Worm (Caenorhabditis elegans) whole organism, late embryonic: ENCODE data around the gene F44E2.8.

ENCODE experiments used
- C38D4.7 ChIP-seq: fragments of 200-800 bp; sonication (Bioruptor generic); optimal IDR thresholded peaks from 2 replicates; lab custom pipeline; 2018; ENCODE audit warnings: mild to moderate bottlenecking, missing genetic modification characterization, moderate library complexity, missing compliant biosample characterization
- F13H6.1 ChIP-seq: sonication (generic microtip); optimal IDR thresholded peaks from 2 replicates; lab custom pipeline; 2016; ENCODE audit warnings: missing genetic modification characterization, missing compliant biosample characterization
- K09A11.1 ChIP-seq: sonication (generic microtip); optimal IDR thresholded peaks from 2 replicates; lab custom pipeline; 2017; ENCODE audit warnings: antibody characterized with exemption, mild to moderate bottlenecking, missing genetic modification characterization, missing compliant biosample characterization; ENCODE audit not compliant: insufficient read depth
- T23F11.4 ChIP-seq: fragments of 200-800 bp; sonication (Bioruptor generic); optimal IDR thresholded peaks from 2 replicates; lab custom pipeline; 2018; ENCODE audit warnings: mild to moderate bottlenecking, missing genetic modification characterization, missing compliant biosample characterization
- Y22D7AL.16 ChIP-seq: sonication (generic microtip); optimal IDR thresholded peaks from 2 replicates; lab custom pipeline; 2016; ENCODE audit warnings: missing genetic modification characterization, missing compliant biosample characterization
- ama-1 ChIP-seq: fragments of 150-350 bp; optimal IDR thresholded peaks from 2 replicates; lab custom pipeline; 2014
- ceh-14 ChIP-seq: sonication (generic microtip); optimal IDR thresholded peaks from 2 replicates; lab custom pipeline; 2016; ENCODE audit warnings: missing genotype, missing genetic modification characterization, missing compliant biosample characterization
- ceh-18 ChIP-seq: sonication (generic microtip); optimal IDR thresholded peaks from 2 replicates; lab custom pipeline; 2016; ENCODE audit warnings: missing genetic modification characterization, missing compliant biosample characterization
- ceh-19 ChIP-seq: fragments of 200-800 bp; sonication (Bioruptor generic); optimal IDR thresholded peaks from 2 replicates; lab custom pipeline; 2018; ENCODE audit warnings: mild to moderate bottlenecking, missing genetic modification characterization, missing compliant biosample characterization
- ceh-22 ChIP-seq: sonication (generic microtip); optimal IDR thresholded peaks from 2 replicates; lab custom pipeline; 2017; ENCODE audit warnings: missing biosample characterization, missing genetic modification characterization
- ceh-24 ChIP-seq: sonication (generic microtip); optimal IDR thresholded peaks from 2 replicates; lab custom pipeline; 2016; ENCODE audit warnings: mild to moderate bottlenecking, missing genetic modification characterization, missing compliant biosample characterization
- ceh-30 ChIP-seq: fragments of 150-350 bp; optimal IDR thresholded peaks from 2 replicates; lab custom pipeline; 2014; ENCODE audit warnings: missing biosample characterization, missing genetic modification characterization
- ceh-48 ChIP-seq: sonication (generic microtip); optimal IDR thresholded peaks from 2 replicates; lab custom pipeline; 2016; ENCODE audit warnings: missing genetic modification characterization, inconsistent platforms, missing compliant biosample characterization
- dve-1 ChIP-seq: sonication (generic microtip); optimal IDR thresholded peaks from 2 replicates; lab custom pipeline; 2017; ENCODE audit warnings: antibody characterized with exemption, mild to moderate bottlenecking, missing genetic modification characterization, missing compliant biosample characterization
- ets-4 ChIP-seq: sonication (generic microtip); optimal IDR thresholded peaks from 2 replicates; lab custom pipeline; 2016; ENCODE audit warnings: missing genetic modification characterization, missing compliant biosample characterization
- eyg-1 ChIP-seq: sonication (generic microtip); optimal IDR thresholded peaks from 2 replicates; lab custom pipeline; 2016; ENCODE audit warnings: missing genotype, missing genetic modification characterization, missing compliant biosample characterization
- fax-1 ChIP-seq: sonication (generic microtip); optimal IDR thresholded peaks from 2 replicates; lab custom pipeline; 2016; ENCODE audit warnings: missing genotype, missing genetic modification characterization, missing compliant biosample characterization
- fkh-10 ChIP-seq: fragments of 150-350 bp; optimal IDR thresholded peaks from 2 replicates; lab custom pipeline; 2014; ENCODE audit warnings: missing biosample characterization, missing genetic modification reagents, missing genetic modification characterization
- hlh-13 ChIP-seq: fragments of 200-800 bp; sonication (Bioruptor generic); optimal IDR thresholded peaks from 2 replicates; lab custom pipeline; 2018; ENCODE audit warnings: mild to moderate bottlenecking, missing genetic modification characterization, missing compliant biosample characterization
- hlh-30 ChIP-seq: sonication (generic microtip); optimal IDR thresholded peaks from 2 replicates; lab custom pipeline; 2017; ENCODE audit warnings: antibody characterized with exemption, missing genetic modification characterization, missing compliant biosample characterization; ENCODE audit not compliant: insufficient read depth
- hlh-8 ChIP-seq: sonication (generic microtip); optimal IDR thresholded peaks from 2 replicates; lab custom pipeline; 2016; ENCODE audit warnings: missing genotype, missing genetic modification characterization, missing compliant biosample characterization
- lim-6 ChIP-seq: sonication (generic microtip); optimal IDR thresholded peaks from 2 replicates; lab custom pipeline; 2016; ENCODE audit warnings: missing genetic modification characterization, missing compliant biosample characterization
- nhr-11 ChIP-seq: fragments of 150-350 bp; optimal IDR thresholded peaks from 2 replicates; lab custom pipeline; 2014; ENCODE audit warnings: missing biosample characterization, missing genetic modification characterization
- npax-4 ChIP-seq: sonication (generic microtip); optimal IDR thresholded peaks from 2 replicates; lab custom pipeline; 2016; ENCODE audit warnings: missing genetic modification characterization, missing compliant biosample characterization
- odd-2 ChIP-seq: sonication (generic microtip); optimal IDR thresholded peaks from 2 replicates; lab custom pipeline; 2017; ENCODE audit warnings: antibody characterized with exemption, mild to moderate bottlenecking, missing genetic modification characterization, missing compliant biosample characterization
- pat-9 ChIP-seq: fragments of 200-800 bp; sonication (Bioruptor generic); optimal IDR thresholded peaks from 2 replicates; lab custom pipeline; 2018; ENCODE audit warnings: mild to moderate bottlenecking, missing genetic modification characterization, moderate library complexity, missing compliant biosample characterization
- pha-4 ChIP-seq: fragments of 150-350 bp; optimal IDR thresholded peaks from 2 replicates; lab custom pipeline; 2018; ENCODE audit warnings: missing biosample characterization, missing genetic modification reagents, missing genetic modification characterization
- pqm-1 ChIP-seq: sonication (generic microtip); optimal IDR thresholded peaks from 2 replicates; lab custom pipeline; 2016; ENCODE audit warnings: missing genetic modification characterization, missing compliant biosample characterization
- rnt-1 ChIP-seq: sonication (generic microtip); optimal IDR thresholded peaks from 2 replicates; lab custom pipeline; 2016; ENCODE audit warnings: missing genetic modification characterization, missing compliant biosample characterization
- sox-4 ChIP-seq: sonication (generic microtip); optimal IDR thresholded peaks from 2 replicates; lab custom pipeline; 2017; ENCODE audit warnings: mild to moderate bottlenecking, missing genetic modification characterization, inconsistent platforms, missing compliant biosample characterization
- syd-9 ChIP-seq: sonication (generic microtip); optimal IDR thresholded peaks from 2 replicates; lab custom pipeline; 2016; ENCODE audit warnings: mild to moderate bottlenecking, missing genetic modification characterization, moderate library complexity, missing compliant biosample characterization
- tbx-2 ChIP-seq: sonication (generic microtip); optimal IDR thresholded peaks from 2 replicates; lab custom pipeline; 2016; ENCODE audit warnings: missing genetic modification characterization, missing compliant biosample characterization
- unc-3 ChIP-seq, 2 experiments: fragments of 200-800 bp in 1 of 2; sonication (Bioruptor generic) in 1 of 2; sonication (generic microtip) in 1 of 2; conservative IDR thresholded peaks in 1 of 2; optimal IDR thresholded peaks in 1 of 2; 2 replicates each; pipeline versions ENCODE4 v1.3.6 to Lab custom; 2016 to 2022; ENCODE audit warnings: missing compliant biosample characterization in 2 of 2, missing genetic modification characterization in 2 of 2, missing genetic modification reagents in 1 of 2
- unc-42 ChIP-seq: sonication (generic microtip); optimal IDR thresholded peaks from 2 replicates; lab custom pipeline; 2016; ENCODE audit warnings: missing genotype, missing genetic modification characterization, missing compliant biosample characterization
- unc-55 ChIP-seq: sonication (generic microtip); optimal IDR thresholded peaks from 2 replicates; lab custom pipeline; 2017; ENCODE audit warnings: missing biosample characterization, missing genetic modification reagents, missing genetic modification characterization
- unc-86 ChIP-seq: sonication (generic microtip); optimal IDR thresholded peaks from 2 replicates; lab custom pipeline; 2016; ENCODE audit warnings: missing genetic modification characterization, missing compliant biosample characterization
- ztf-16 ChIP-seq: sonication (generic microtip); optimal IDR thresholded peaks from 2 replicates; lab custom pipeline; 2017; ENCODE audit warnings: missing genetic modification characterization, missing compliant biosample characterization

F44E2.8 gene

DNA sequence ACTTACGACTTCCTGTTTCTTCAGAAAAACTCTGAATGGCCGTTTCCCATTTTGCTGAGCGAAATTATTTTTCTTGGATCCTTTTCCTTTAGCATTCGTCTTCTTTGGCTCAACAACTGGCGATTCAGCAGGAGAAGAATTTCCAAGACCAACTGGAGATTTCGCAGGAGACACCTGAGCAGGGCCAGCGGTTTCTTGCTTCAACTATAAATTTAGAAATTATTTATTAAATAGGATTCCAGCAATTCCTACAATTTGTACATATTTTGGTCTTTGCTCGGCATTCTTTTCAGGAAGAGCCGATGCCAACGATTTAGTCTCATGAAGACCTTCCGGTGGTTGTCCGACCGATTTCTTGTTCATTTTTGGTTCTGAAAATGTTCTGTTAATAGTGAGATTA, at the start of gene F44E2.8:
Gene F44E2.8, minus strand, starts transcription at position 371 of the 400 bp plus-strand sequence.
- TF ChIP-seq lim-6 (tag; lab: Kevin White, UChicago), result no peak
- TF ChIP-seq rnt-1 (tag; lab: Kevin White, UChicago), result no peak
- TF ChIP-seq unc-42 (tag; lab: Kevin White, UChicago), result no peak
- no peak for TF ChIP-seq pat-9
- no peak for TF ChIP-seq Y22D7AL.16 (tag; lab: Kevin White, UChicago)
- TF ChIP-seq ceh-30 (tag; lab: Kevin White, UChicago), result no peak
- TF ChIP-seq unc-86, result no peak
- TF ChIP-seq F13H6.1 (tag; lab: Kevin White, UChicago), result no peak
- no peak for TF ChIP-seq tbx-2 (tag; lab: Kevin White, UChicago)
- TF ChIP-seq ama-1, result no peak
- no peak for TF ChIP-seq pqm-1 (tag; lab: Kevin White, UChicago)
- TF ChIP-seq unc-55 (GFP tag; lab: Kevin White, UChicago), result no peak
- no peak for TF ChIP-seq ceh-48
- TF ChIP-seq hlh-8 (tag; lab: Kevin White, UChicago), result no peak
- no peak for TF ChIP-seq odd-2
- TF ChIP-seq ceh-22, result no peak
- TF ChIP-seq ceh-24, result no peak
- TF ChIP-seq K09A11.1 (tag; lab: Kevin White, UChicago), result no peak
- TF ChIP-seq ceh-18 (tag; lab: Kevin White, UChicago), result no peak

ce11 chrIII:8894782-8895181, 45.1 kb upstream of the F44E2.8 start, which contains the start of gene asna-1:
Gene asna-1 (plus strand): TSS chrIII:8895082.
- no peak for TF ChIP-seq C38D4.7
- no peak for TF ChIP-seq ceh-19 (GFP tag; lab: Kevin White, UChicago)
- no peak for TF ChIP-seq pha-4 (tag; lab: Kevin White, UChicago)
- no peak for TF ChIP-seq T23F11.4
- no peak for TF ChIP-seq fax-1

DNA sequence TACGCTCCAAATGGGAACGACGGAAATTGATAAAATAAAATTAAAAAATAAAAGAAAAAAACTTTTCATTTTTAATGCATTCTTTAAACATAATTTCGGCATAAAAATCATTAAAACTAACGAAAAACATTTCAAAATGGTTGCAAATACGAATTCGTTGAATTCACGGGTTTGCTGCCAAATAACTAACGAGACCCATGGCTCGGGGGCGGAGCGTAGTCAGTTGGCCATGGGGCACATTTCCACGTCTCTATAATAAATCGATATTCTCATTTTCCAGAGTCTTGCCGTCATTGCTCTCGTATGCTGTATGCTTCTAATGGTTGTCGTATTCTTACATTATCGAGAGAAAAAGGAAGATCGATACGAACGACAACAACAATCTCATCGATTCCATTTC, 43.8 kb upstream of the F44E2.8 start, which contains the start of gene ZK637.4:
Gene ZK637.4, plus strand, starts transcription at position 301 of the 400 bp plus-strand sequence.
- no peak for TF ChIP-seq dve-1 (tag; lab: Kevin White, UChicago)
- TF ChIP-seq ceh-14 (tag; lab: Kevin White, UChicago), result no peak
- TF ChIP-seq syd-9, result no peak
- TF ChIP-seq tbx-2 (tag; lab: Kevin White, UChicago), result no peak
- TF ChIP-seq ets-4 (tag; lab: Kevin White, UChicago), result no peak
- TF ChIP-seq fkh-10 (GFP tag; lab: Kevin White, UChicago), result no peak

- TF ChIP-seq nhr-11 (tag; lab: Kevin White, UChicago) (no peak), hlh-30 (tag; lab: Kevin White, UChicago) (no peak), Y22D7AL.16 (tag; lab: Kevin White, UChicago) (no peak), unc-3 (GFP tag; conservative IDR thresholded peaks at IDR 0.05; lab: Robert Waterston, UW) (no peak), unc-3 (tag; optimal IDR thresholded peaks at IDR 0.05; lab: Kevin White, UChicago) (no peak), ztf-16 (tag; lab: Kevin White, UChicago) (no peak), sox-4 (no peak), ceh-22 (no peak), hlh-13 (GFP tag; lab: Kevin White, UChicago) (no peak), ceh-24 (no peak), npax-4 (tag; lab: Kevin White, UChicago) (no peak), ceh-18 (tag; lab: Kevin White, UChicago) (no peak), eyg-1 (tag; lab: Kevin White, UChicago) (no peak)
Observed at ce11 chrIII:8889931-8890330, 40.3 kb upstream of the F44E2.8 start, which contains the start of gene lnkn-1. Gene lnkn-1 (plus strand): TSS chrIII:8890231.
